Worm (Caenorhabditis elegans) whole organism, late embryonic: ENCODE measurements around the gene mrp-6.
A peak's percentile ranks its signal among the peaks of the same experiment; 100 is the strongest.

Experiments
- C08G9.2 ChIP-seq: sonication (generic microtip); optimal IDR thresholded peaks from 2 replicates; lab custom pipeline; 2016; ENCODE audit warnings: mild to moderate bottlenecking, missing genetic modification characterization, moderate library complexity, missing compliant biosample characterization
- C38D4.7 ChIP-seq: fragments of 200-800 bp; sonication (Bioruptor generic); optimal IDR thresholded peaks from 2 replicates; lab custom pipeline; 2018; ENCODE audit warnings: mild to moderate bottlenecking, missing genetic modification characterization, moderate library complexity, missing compliant biosample characterization
- F13H6.1 ChIP-seq: sonication (generic microtip); optimal IDR thresholded peaks from 2 replicates; lab custom pipeline; 2016; ENCODE audit warnings: missing genetic modification characterization, missing compliant biosample characterization
- K02D7.2 ChIP-seq: sonication (generic microtip); optimal IDR thresholded peaks from 2 replicates; lab custom pipeline; 2017; ENCODE audit warnings: mild to moderate bottlenecking, missing genetic modification characterization, missing compliant biosample characterization
- K09A11.1 ChIP-seq: sonication (generic microtip); optimal IDR thresholded peaks from 2 replicates; lab custom pipeline; 2017; ENCODE audit warnings: antibody characterized with exemption, mild to moderate bottlenecking, missing genetic modification characterization, missing compliant biosample characterization; ENCODE audit not compliant: insufficient read depth
- T23F11.4 ChIP-seq: fragments of 200-800 bp; sonication (Bioruptor generic); optimal IDR thresholded peaks from 2 replicates; lab custom pipeline; 2018; ENCODE audit warnings: mild to moderate bottlenecking, missing genetic modification characterization, missing compliant biosample characterization
- ama-1 ChIP-seq: fragments of 150-350 bp; optimal IDR thresholded peaks from 2 replicates; lab custom pipeline; 2014
- ceh-14 ChIP-seq: sonication (generic microtip); optimal IDR thresholded peaks from 2 replicates; lab custom pipeline; 2016; ENCODE audit warnings: missing genotype, missing genetic modification characterization, missing compliant biosample characterization
- ceh-24 ChIP-seq: sonication (generic microtip); optimal IDR thresholded peaks from 2 replicates; lab custom pipeline; 2016; ENCODE audit warnings: mild to moderate bottlenecking, missing genetic modification characterization, missing compliant biosample characterization
- ceh-31 ChIP-seq: sonication (generic microtip); optimal IDR thresholded peaks from 2 replicates; lab custom pipeline; 2016; ENCODE audit warnings: missing genetic modification characterization, missing compliant biosample characterization
- ceh-34 ChIP-seq: sonication (generic microtip); optimal IDR thresholded peaks from 2 replicates; lab custom pipeline; 2016; ENCODE audit warnings: mild to moderate bottlenecking, missing genetic modification characterization, missing compliant biosample characterization
- ceh-45 ChIP-seq: fragments of 200-800 bp; sonication (Bioruptor generic); IDR thresholded peaks from 2 replicates; pipeline ENCODE4 v1.3.6; 2022; ENCODE audit warnings: missing genetic modification reagents, missing genetic modification characterization, missing compliant biosample characterization
- ceh-48 ChIP-seq: sonication (generic microtip); optimal IDR thresholded peaks from 2 replicates; lab custom pipeline; 2016; ENCODE audit warnings: missing genetic modification characterization, inconsistent platforms, missing compliant biosample characterization
- ceh-9 ChIP-seq: sonication (generic microtip); optimal IDR thresholded peaks from 2 replicates; lab custom pipeline; 2016; ENCODE audit warnings: mild to moderate bottlenecking, missing genetic modification characterization, inconsistent platforms, missing compliant biosample characterization
- dmd-4 ChIP-seq: sonication (generic microtip); optimal IDR thresholded peaks from 2 replicates; lab custom pipeline; 2016; ENCODE audit warnings: borderline replicate concordance, missing genetic modification characterization, missing compliant biosample characterization
- elt-2 ChIP-seq: sonication (generic microtip); optimal IDR thresholded peaks from 2 replicates; lab custom pipeline; 2016; ENCODE audit warnings: missing genetic modification reagents, missing genetic modification characterization, missing compliant biosample characterization
- elt-4 ChIP-seq: sonication (generic microtip); optimal IDR thresholded peaks from 2 replicates; lab custom pipeline; 2016; ENCODE audit warnings: missing genetic modification characterization, missing compliant biosample characterization
- ets-4 ChIP-seq: sonication (generic microtip); optimal IDR thresholded peaks from 2 replicates; lab custom pipeline; 2016; ENCODE audit warnings: missing genetic modification characterization, missing compliant biosample characterization
- fax-1 ChIP-seq: sonication (generic microtip); optimal IDR thresholded peaks from 2 replicates; lab custom pipeline; 2016; ENCODE audit warnings: missing genotype, missing genetic modification characterization, missing compliant biosample characterization
- fkh-10 ChIP-seq: fragments of 150-350 bp; optimal IDR thresholded peaks from 2 replicates; lab custom pipeline; 2014; ENCODE audit warnings: missing biosample characterization, missing genetic modification reagents, missing genetic modification characterization
- fkh-6 ChIP-seq: sonication (generic microtip); optimal IDR thresholded peaks from 2 replicates; lab custom pipeline; 2016; ENCODE audit warnings: missing genetic modification characterization, missing compliant biosample characterization
- gmeb-2 ChIP-seq: sonication (generic microtip); optimal IDR thresholded peaks from 2 replicates; lab custom pipeline; 2016; ENCODE audit warnings: missing genetic modification characterization, inconsistent platforms, missing compliant biosample characterization
- hlh-15 ChIP-seq: sonication (generic microtip); optimal IDR thresholded peaks from 2 replicates; lab custom pipeline; 2016; ENCODE audit warnings: missing genetic modification characterization, missing compliant biosample characterization
- hlh-30 ChIP-seq: sonication (generic microtip); optimal IDR thresholded peaks from 2 replicates; lab custom pipeline; 2017; ENCODE audit warnings: antibody characterized with exemption, missing genetic modification characterization, missing compliant biosample characterization; ENCODE audit not compliant: insufficient read depth
- hlh-6 ChIP-seq: sonication (generic microtip); optimal IDR thresholded peaks from 2 replicates; lab custom pipeline; 2016; ENCODE audit warnings: missing genotype, missing genetic modification characterization, missing compliant biosample characterization
- lim-6 ChIP-seq: sonication (generic microtip); optimal IDR thresholded peaks from 2 replicates; lab custom pipeline; 2016; ENCODE audit warnings: missing genetic modification characterization, missing compliant biosample characterization
- lin-11 ChIP-seq: fragments of 200-800 bp; sonication (Bioruptor generic); optimal IDR thresholded peaks from 2 replicates; lab custom pipeline; 2018; ENCODE audit warnings: mild to moderate bottlenecking, missing genetic modification characterization, missing compliant biosample characterization
- madf-2 ChIP-seq: sonication (generic microtip); optimal IDR thresholded peaks from 2 replicates; lab custom pipeline; 2017; ENCODE audit warnings: missing genetic modification characterization, missing compliant biosample characterization
- mec-3 ChIP-seq: sonication (generic microtip); optimal IDR thresholded peaks from 2 replicates; lab custom pipeline; 2016; ENCODE audit warnings: borderline replicate concordance, missing genetic modification characterization, missing compliant biosample characterization
- nhr-11 ChIP-seq: fragments of 150-350 bp; optimal IDR thresholded peaks from 2 replicates; lab custom pipeline; 2014; ENCODE audit warnings: missing biosample characterization, missing genetic modification characterization
- nhr-232 ChIP-seq: sonication (generic microtip); optimal IDR thresholded peaks from 2 replicates; lab custom pipeline; 2016; ENCODE audit warnings: missing genetic modification characterization, missing compliant biosample characterization
- odd-2 ChIP-seq: sonication (generic microtip); optimal IDR thresholded peaks from 2 replicates; lab custom pipeline; 2017; ENCODE audit warnings: antibody characterized with exemption, mild to moderate bottlenecking, missing genetic modification characterization, missing compliant biosample characterization
- pag-3 ChIP-seq: sonication (generic microtip); optimal IDR thresholded peaks from 2 replicates; lab custom pipeline; 2016; ENCODE audit warnings: missing compliant biosample characterization, missing genetic modification characterization, borderline replicate concordance
- pat-9 ChIP-seq: fragments of 200-800 bp; sonication (Bioruptor generic); optimal IDR thresholded peaks from 2 replicates; lab custom pipeline; 2018; ENCODE audit warnings: mild to moderate bottlenecking, missing genetic modification characterization, moderate library complexity, missing compliant biosample characterization
- pax-1 ChIP-seq: fragments of 150-350 bp; optimal IDR thresholded peaks from 2 replicates; lab custom pipeline; 2014; ENCODE audit warnings: missing biosample characterization, missing genetic modification characterization
- pha-2 ChIP-seq: sonication (generic microtip); optimal IDR thresholded peaks from 2 replicates; lab custom pipeline; 2017; ENCODE audit warnings: mild to moderate bottlenecking, missing genetic modification characterization, missing compliant biosample characterization
- ref-2 ChIP-seq: sonication (generic microtip); optimal IDR thresholded peaks from 2 replicates; lab custom pipeline; 2016; ENCODE audit warnings: missing genetic modification characterization, missing compliant biosample characterization
- rnt-1 ChIP-seq: sonication (generic microtip); optimal IDR thresholded peaks from 2 replicates; lab custom pipeline; 2016; ENCODE audit warnings: missing genetic modification characterization, missing compliant biosample characterization
- sox-4 ChIP-seq: sonication (generic microtip); optimal IDR thresholded peaks from 2 replicates; lab custom pipeline; 2017; ENCODE audit warnings: mild to moderate bottlenecking, missing genetic modification characterization, inconsistent platforms, missing compliant biosample characterization
- tbx-2 ChIP-seq: sonication (generic microtip); optimal IDR thresholded peaks from 2 replicates; lab custom pipeline; 2016; ENCODE audit warnings: missing genetic modification characterization, missing compliant biosample characterization
- tbx-7 ChIP-seq: sonication (generic microtip); optimal IDR thresholded peaks from 2 replicates; lab custom pipeline; 2016; ENCODE audit warnings: missing genotype, missing genetic modification characterization, missing compliant biosample characterization
- ttx-3 ChIP-seq: sonication (generic microtip); optimal IDR thresholded peaks from 2 replicates; lab custom pipeline; 2016; ENCODE audit warnings: missing genetic modification reagents, missing genetic modification characterization, missing compliant biosample characterization
- unc-3 ChIP-seq, 2 experiments: fragments of 200-800 bp in 1 of 2; sonication (Bioruptor generic) in 1 of 2; sonication (generic microtip) in 1 of 2; conservative IDR thresholded peaks in 1 of 2; optimal IDR thresholded peaks in 1 of 2; 2 replicates each; pipeline versions ENCODE4 v1.3.6 to Lab custom; 2016 to 2022; ENCODE audit warnings: missing compliant biosample characterization in 2 of 2, missing genetic modification characterization in 2 of 2, missing genetic modification reagents in 1 of 2
- unc-42 ChIP-seq: sonication (generic microtip); optimal IDR thresholded peaks from 2 replicates; lab custom pipeline; 2016; ENCODE audit warnings: missing genotype, missing genetic modification characterization, missing compliant biosample characterization
- unc-55 ChIP-seq: sonication (generic microtip); optimal IDR thresholded peaks from 2 replicates; lab custom pipeline; 2017; ENCODE audit warnings: missing biosample characterization, missing genetic modification reagents, missing genetic modification characterization
- zip-5 ChIP-seq: sonication (generic microtip); optimal IDR thresholded peaks from 2 replicates; lab custom pipeline; 2016; ENCODE audit warnings: missing genetic modification characterization, missing compliant biosample characterization
- ztf-16 ChIP-seq: sonication (generic microtip); optimal IDR thresholded peaks from 2 replicates; lab custom pipeline; 2017; ENCODE audit warnings: missing genetic modification characterization, missing compliant biosample characterization

The mrp-6 gene

ce11 chrX:4146046-4146445, 40.5 kb downstream of the mrp-6 start:
- TF ChIP-seq pax-1 (tag; lab: Kevin White, UChicago) (no peak), hlh-6 (tag; lab: Kevin White, UChicago) (no peak), madf-2 (tag; lab: Kevin White, UChicago) (no peak), fax-1 (tag; lab: Kevin White, UChicago) (no peak), K02D7.2 (tag; lab: Kevin White, UChicago) (no peak), C08G9.2 (no peak), T23F11.4 (GFP tag; lab: Kevin White, UChicago) (no peak), odd-2 (tag; lab: Kevin White, UChicago) (no peak), ceh-24 (tag; lab: Kevin White, UChicago) (no peak), ref-2 (tag; lab: Kevin White, UChicago) (no peak), hlh-30 (tag; lab: Kevin White, UChicago) (no peak), lin-11 (tag; lab: Kevin White, UChicago) (no peak), K09A11.1 (no peak), mec-3 (tag; lab: Kevin White, UChicago) (no peak), pag-3 (tag; lab: Kevin White, UChicago) (no peak), fkh-10 (no peak), elt-2 (tag; lab: Kevin White, UChicago) (no peak), C38D4.7 (no peak), nhr-232 (tag; lab: Kevin White, UChicago) (no peak)

ce11 chrX:4145051-4145826, 41.3 kb downstream of the mrp-6 start:
- TF ChIP-seq zip-5 (tag; lab: Kevin White, UChicago): no peak
- no peak for TF ChIP-seq fkh-10
- no peak for TF ChIP-seq lim-6 (tag; lab: Kevin White, UChicago)
- no peak for TF ChIP-seq pax-1 (tag; lab: Kevin White, UChicago)
- TF ChIP-seq F13H6.1 (tag; lab: Kevin White, UChicago): peak; percentile 30
- no peak for TF ChIP-seq gmeb-2 (tag; lab: Kevin White, UChicago)
- TF ChIP-seq ceh-34 (tag; lab: Kevin White, UChicago): no peak
- no peak for TF ChIP-seq ama-1 (lab: Kevin White, UChicago)
- TF ChIP-seq ztf-16 (tag; lab: Kevin White, UChicago): no peak
- TF ChIP-seq fax-1 (tag; lab: Kevin White, UChicago): no peak
- TF ChIP-seq pag-3 (tag; lab: Kevin White, UChicago): no peak
- no peak for TF ChIP-seq K02D7.2 (tag; lab: Kevin White, UChicago)
- TF ChIP-seq ttx-3: no peak
- no peak for TF ChIP-seq tbx-2
- no peak for TF ChIP-seq dmd-4 (tag; lab: Kevin White, UChicago)
- no peak for TF ChIP-seq tbx-7 (tag; lab: Kevin White, UChicago)
- peak; percentile 43 for TF ChIP-seq ceh-31 (tag; lab: Kevin White, UChicago)
- peak; percentile 26 for TF ChIP-seq unc-55 (GFP tag; lab: Kevin White, UChicago)
- TF ChIP-seq sox-4 (tag; lab: Kevin White, UChicago): peak; percentile 35
- no peak for TF ChIP-seq fkh-6 (tag; lab: Kevin White, UChicago)
- no peak for TF ChIP-seq pha-2 (tag; lab: Kevin White, UChicago)
- TF ChIP-seq pat-9 (tag; lab: Kevin White, UChicago): no peak
- no peak for TF ChIP-seq unc-3 (GFP tag; conservative IDR thresholded peaks at IDR 0.05; lab: Robert Waterston, UW)
- TF ChIP-seq unc-3 (tag; optimal IDR thresholded peaks at IDR 0.05; lab: Kevin White, UChicago): no peak
- TF ChIP-seq ceh-14 (tag; lab: Kevin White, UChicago): peak; percentile 47
- TF ChIP-seq ets-4 (tag; lab: Kevin White, UChicago): no peak
- TF ChIP-seq nhr-11: no peak
- peak; percentile 96 for TF ChIP-seq ceh-48 (tag; lab: Kevin White, UChicago)
- no peak for TF ChIP-seq C08G9.2
- TF ChIP-seq K09A11.1: no peak
- TF ChIP-seq rnt-1 (tag; lab: Kevin White, UChicago): peak; percentile 19
- TF ChIP-seq unc-42 (tag; lab: Kevin White, UChicago): peak; percentile 38
- TF ChIP-seq elt-2 (tag; lab: Kevin White, UChicago): no peak
- no peak for TF ChIP-seq hlh-15 (tag; lab: Kevin White, UChicago)
- no peak for TF ChIP-seq ref-2 (tag; lab: Kevin White, UChicago)
- no peak for TF ChIP-seq nhr-232 (tag; lab: Kevin White, UChicago)
- no peak for TF ChIP-seq elt-4
- no peak for TF ChIP-seq ceh-9 (tag; lab: Kevin White, UChicago)
- TF ChIP-seq C38D4.7: no peak
- no peak for TF ChIP-seq lin-11 (tag; lab: Kevin White, UChicago)
- TF ChIP-seq ceh-45: no peak
